Fruit fly (Drosophila melanogaster) whole organism, embryonic: ENCODE measurements around the gene Gyf.

Experiments used
- Blimp-1 ChIP-seq: fragments of 200-800 bp; sonication (Bioruptor generic); optimal IDR thresholded peaks from 3 replicates; lab custom pipeline; 2018; ENCODE audit warnings: missing biosample characterization, missing genetic modification characterization, mild to moderate bottlenecking, moderate library complexity, missing genetic modification reagents
- CG11560 ChIP-seq: fragments of 200-800 bp; sonication (Bioruptor generic); IDR thresholded peaks from 3 replicates; pipeline ENCODE4 v1.3.6; 2022; ENCODE audit warnings: missing biosample characterization, missing genetic modification characterization
- CG11723 ChIP-seq: fragments of 200-800 bp; sonication (Bioruptor generic); optimal IDR thresholded peaks from 2 replicates; lab custom pipeline; 2017; ENCODE audit warnings: missing biosample characterization, mild to moderate bottlenecking, missing genetic modification characterization
- CG1233 ChIP-seq: fragments of 200-800 bp; sonication (Bioruptor generic); optimal IDR thresholded peaks from 4 replicates; lab custom pipeline; 2018; ENCODE audit warnings: missing biosample characterization, mild to moderate bottlenecking, missing genetic modification characterization
- CG13424 ChIP-seq: fragments of 200-800 bp; sonication (Bioruptor generic); optimal IDR thresholded peaks from 2 replicates; lab custom pipeline; 2019; ENCODE audit warnings: missing biosample characterization, mild to moderate bottlenecking, missing genetic modification characterization, moderate library complexity
- CG14860 ChIP-seq: fragments of 200-800 bp; sonication (Bioruptor generic); IDR thresholded peaks from 3 replicates; pipeline ENCODE4 v1.3.6; 2022; ENCODE audit warnings: missing biosample characterization, missing genetic modification characterization; ENCODE audit not compliant: partially characterized antibody
- CG15479 ChIP-seq: fragments of 200-800 bp; sonication (Bioruptor generic); optimal IDR thresholded peaks from 3 replicates; lab custom pipeline; 2019; ENCODE audit warnings: missing biosample characterization, mild to moderate bottlenecking, missing genetic modification characterization, moderate library complexity
- CG15514 ChIP-seq: fragments of 200-800 bp; sonication (Bioruptor generic); optimal IDR thresholded peaks from 3 replicates; lab custom pipeline; 2017; ENCODE audit warnings: missing biosample characterization, missing genetic modification characterization, mild to moderate bottlenecking, moderate library complexity, missing genetic modification reagents
- CG15696 ChIP-seq: fragments of 200-800 bp; sonication (Bioruptor generic); optimal IDR thresholded peaks from 2 replicates; lab custom pipeline; 2019; ENCODE audit warnings: missing biosample characterization, mild to moderate bottlenecking, missing genetic modification characterization, moderate library complexity
- CG17568 ChIP-seq: fragments of 200-800 bp; sonication (Bioruptor generic); optimal IDR thresholded peaks from 2 replicates; lab custom pipeline; 2018; ENCODE audit warnings: missing biosample characterization, mild to moderate bottlenecking, missing genetic modification characterization, moderate library complexity
- CG17802 ChIP-seq: fragments of 200-800 bp; sonication (Bioruptor generic); optimal IDR thresholded peaks from 2 replicates; lab custom pipeline; 2018; ENCODE audit warnings: missing biosample characterization, mild to moderate bottlenecking, missing genetic modification characterization, moderate library complexity
- CG2116 ChIP-seq: fragments of 200-800 bp; sonication (Bioruptor generic); optimal IDR thresholded peaks from 3 replicates; lab custom pipeline; 2018; ENCODE audit warnings: missing biosample characterization, mild to moderate bottlenecking, missing genetic modification characterization
- CG2712 ChIP-seq: fragments of 200-800 bp; optimal IDR thresholded peaks from 3 replicates; lab custom pipeline; 2019; ENCODE audit warnings: missing biosample characterization, mild to moderate bottlenecking, missing genetic modification characterization, moderate library complexity
- CG2889 ChIP-seq: fragments of 200-800 bp; sonication (Bioruptor generic); IDR thresholded peaks from 3 replicates; pipeline ENCODE4 v1.3.6; 2022; ENCODE audit warnings: missing biosample characterization, missing genetic modification characterization
- CG3281 ChIP-seq: fragments of 200-800 bp; sonication (Bioruptor generic); optimal IDR thresholded peaks from 3 replicates; lab custom pipeline; 2017; ENCODE audit warnings: missing biosample characterization, mild to moderate bottlenecking, missing genetic modification characterization
- CG5180 ChIP-seq: fragments of 200-800 bp; sonication (Bioruptor generic); optimal IDR thresholded peaks from 3 replicates; lab custom pipeline; 2017; ENCODE audit warnings: missing biosample characterization, missing genetic modification characterization, mild to moderate bottlenecking, moderate library complexity, missing genetic modification reagents
- CG7271 ChIP-seq: fragments of 200-800 bp; sonication (Bioruptor generic); optimal IDR thresholded peaks from 2 replicates; lab custom pipeline; 2018; ENCODE audit warnings: missing biosample characterization, mild to moderate bottlenecking, missing genetic modification characterization, moderate library complexity
- D19A ChIP-seq: fragments of 200-800 bp; optimal IDR thresholded peaks from 3 replicates; lab custom pipeline; 2019; ENCODE audit warnings: missing biosample characterization, mild to moderate bottlenecking, missing genetic modification characterization, moderate library complexity
- Drgx ChIP-seq: fragments of 200-800 bp; sonication (Bioruptor generic); IDR thresholded peaks from 2 replicates; pipeline ENCODE4 v1.3.6; 2022; ENCODE audit warnings: missing biosample characterization, missing genetic modification characterization
- E2f2 ChIP-seq: fragments of 200-800 bp; sonication (Bioruptor generic); IDR thresholded peaks from 2 replicates; pipeline ENCODE4 v1.3.6; 2022; ENCODE audit warnings: missing biosample characterization, missing genetic modification characterization
- Ets65A ChIP-seq: fragments of 200-800 bp; sonication (Bioruptor generic); peaks from one replicate; lab custom pipeline; 2016; ENCODE audit warnings: missing biosample characterization, missing genetic modification characterization
- HLH4C ChIP-seq: fragments of 200-800 bp; sonication (Bioruptor generic); IDR thresholded peaks from 3 replicates; pipeline ENCODE4 v1.3.6; 2022; ENCODE audit warnings: missing biosample characterization, missing genetic modification characterization; ENCODE audit not compliant: partially characterized antibody
- HmgZ ChIP-seq: fragments of 200-800 bp; sonication (Bioruptor generic); optimal IDR thresholded peaks from 2 replicates; lab custom pipeline; 2018; ENCODE audit warnings: missing biosample characterization, mild to moderate bottlenecking, missing genetic modification characterization
- MESR4 ChIP-seq: fragments of 200-800 bp; sonication (Bioruptor generic); optimal IDR thresholded peaks from 2 replicates; lab custom pipeline; 2018; ENCODE audit warnings: missing biosample characterization, mild to moderate bottlenecking, missing genetic modification characterization, moderate library complexity
- Optix ChIP-seq: fragments of 200-800 bp; sonication (Bioruptor generic); IDR thresholded peaks from 3 replicates; pipeline ENCODE4 v1.3.6; 2022; ENCODE audit warnings: missing biosample characterization, missing genetic modification characterization
- Scr ChIP-seq: fragments of 200-800 bp; sonication (Bioruptor generic); IDR thresholded peaks from 2 replicates; pipeline ENCODE4 v1.3.6; 2022; ENCODE audit warnings: missing biosample characterization, missing genetic modification characterization; ENCODE audit not compliant: partially characterized antibody
- Side ChIP-seq: fragments of 200-800 bp; sonication (Bioruptor generic); optimal IDR thresholded peaks from 2 replicates; lab custom pipeline; 2016; ENCODE audit warnings: missing biosample characterization, missing genetic modification characterization
- Sin3A ChIP-seq: fragments of >200 bp; optimal IDR thresholded peaks from 2 replicates; lab custom pipeline; 2018
- Usf ChIP-seq: fragments of 200-800 bp; sonication (Bioruptor generic); optimal IDR thresholded peaks from 2 replicates; lab custom pipeline; 2017; ENCODE audit warnings: missing genotype, missing biosample characterization, missing genetic modification characterization
- YL-1 ChIP-seq: fragments of 200-800 bp; sonication (Bioruptor generic); optimal IDR thresholded peaks from 3 replicates; lab custom pipeline; 2017; ENCODE audit warnings: missing biosample characterization, mild to moderate bottlenecking, missing genetic modification characterization
- ato ChIP-seq: fragments of 200-800 bp; sonication (Bioruptor generic); IDR thresholded peaks from 2 replicates; pipeline ENCODE4 v1.3.6; 2022; ENCODE audit warnings: missing biosample characterization, missing genetic modification characterization; ENCODE audit not compliant: partially characterized antibody
- az2 ChIP-seq: fragments of 200-800 bp; sonication (Bioruptor generic); optimal IDR thresholded peaks from 3 replicates; lab custom pipeline; 2016; ENCODE audit warnings: missing biosample characterization, missing genetic modification characterization
- caup ChIP-seq: fragments of 200-800 bp; sonication (Bioruptor generic); optimal IDR thresholded peaks from 3 replicates; lab custom pipeline; 2017; ENCODE audit warnings: missing biosample characterization, mild to moderate bottlenecking, missing genetic modification characterization, moderate library complexity; ENCODE audit not compliant: severe bottlenecking
- chinmo ChIP-seq: fragments of 200-800 bp; sonication (Bioruptor generic); IDR thresholded peaks from 4 replicates; pipeline ENCODE4 v1.3.6; 2022; ENCODE audit warnings: missing biosample characterization, missing genetic modification characterization; ENCODE audit not compliant: partially characterized antibody
- eve ChIP-seq, 2 experiments: fragments of >200 bp; optimal IDR thresholded peaks; 2 replicates each; lab custom pipeline; 2017; ENCODE audit warnings: missing biosample characterization in 2 of 2, missing genetic modification characterization in 2 of 2
- fru ChIP-seq: fragments of >200 bp; optimal IDR thresholded peaks from 2 replicates; lab custom pipeline; 2017
- gfzf ChIP-seq: fragments of 200-800 bp; sonication (Bioruptor generic); optimal IDR thresholded peaks from 2 replicates; lab custom pipeline; 2016; ENCODE audit warnings: missing biosample characterization, mild to moderate bottlenecking, missing genetic modification characterization, moderate library complexity
- kah ChIP-seq: fragments of 200-800 bp; sonication (Bioruptor generic); optimal IDR thresholded peaks from 2 replicates; lab custom pipeline; 2018; ENCODE audit warnings: missing biosample characterization, mild to moderate bottlenecking, missing genetic modification characterization
- pb ChIP-seq: fragments of 200-800 bp; sonication (Bioruptor generic); optimal IDR thresholded peaks from 3 replicates; lab custom pipeline; 2016; ENCODE audit warnings: missing biosample characterization, missing genetic modification characterization
- pfk ChIP-seq: fragments of 200-800 bp; sonication (Bioruptor generic); optimal IDR thresholded peaks from 2 replicates; lab custom pipeline; 2018; ENCODE audit warnings: missing biosample characterization, mild to moderate bottlenecking, missing genetic modification characterization, moderate library complexity
- row ChIP-seq: fragments of 200-800 bp; sonication (Bioruptor generic); IDR thresholded peaks from 3 replicates; pipeline ENCODE4 v1.3.6; 2022; ENCODE audit warnings: missing biosample characterization, missing genetic modification characterization
- sens ChIP-seq: fragments of 200-800 bp; sonication (Bioruptor generic); peaks from one replicate; lab custom pipeline; 2016; ENCODE audit warnings: missing biosample characterization, missing genetic modification characterization
- slbo ChIP-seq: fragments of 200-800 bp; sonication (Bioruptor generic); IDR thresholded peaks from 2 replicates; pipeline ENCODE4 v1.3.6; 2022; ENCODE audit warnings: missing biosample characterization, missing genetic modification characterization
- sob ChIP-seq: fragments of 200-800 bp; sonication (Bioruptor generic); IDR thresholded peaks from 2 replicates; pipeline ENCODE4 v1.3.6; 2022; ENCODE audit warnings: missing biosample characterization, missing genetic modification characterization
- tio ChIP-seq: fragments of 200-800 bp; sonication (Bioruptor generic); optimal IDR thresholded peaks from 2 replicates; lab custom pipeline; 2017; ENCODE audit warnings: missing biosample characterization, missing genetic modification characterization, inconsistent platforms
- tx ChIP-seq: fragments of 200-800 bp; sonication (Bioruptor generic); optimal IDR thresholded peaks from 2 replicates; lab custom pipeline; 2016; ENCODE audit warnings: missing biosample characterization, missing genetic modification characterization
- vfl ChIP-seq: fragments of 200-800 bp; sonication (Bioruptor generic); optimal IDR thresholded peaks from 2 replicates; lab custom pipeline; 2016; ENCODE audit warnings: missing biosample characterization, missing genetic modification characterization
- vvl ChIP-seq: fragments of 200-800 bp; sonication (Bioruptor generic); IDR thresholded peaks from 2 replicates; pipeline ENCODE4 v1.3.6; 2022; ENCODE audit warnings: missing biosample characterization, missing genetic modification characterization

Gene Gyf

DNA sequence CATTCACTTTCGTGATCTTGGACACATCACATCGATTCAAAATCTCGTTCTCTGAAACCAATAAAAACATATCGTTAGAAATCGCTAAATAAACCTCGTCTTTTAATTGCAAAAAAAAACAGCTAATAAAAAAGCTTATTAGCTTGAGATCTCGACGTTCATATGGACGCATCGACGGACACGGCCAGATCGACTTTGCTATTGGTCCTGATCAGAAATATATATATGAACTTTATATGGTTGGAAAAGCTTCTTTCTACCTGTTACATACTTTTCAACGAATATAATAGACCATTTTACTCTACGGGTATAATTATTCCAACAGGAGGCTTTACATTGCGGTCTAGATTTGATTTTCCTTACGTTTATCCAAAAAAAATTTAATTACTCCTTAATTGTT, 42.3 kb upstream of the Gyf start:
- TF ChIP-seq pfk (GFP tag; lab: Kevin White, UChicago) (no peak), HLH4C (GFP tag; lab: Robert Waterston, UW) (no peak), chinmo (GFP tag; lab: Robert Waterston, UW) (no peak), CG1233 (GFP tag; lab: Kevin White, UChicago) (no peak), CG14860 (GFP tag; lab: Robert Waterston, UW) (no peak), pb (GFP tag; lab: Kevin White, UChicago) (no peak), az2 (GFP tag; lab: Kevin White, UChicago) (no peak), kah (GFP tag; lab: Kevin White, UChicago) (no peak), MESR4 (GFP tag; lab: Kevin White, UChicago) (no peak), tio (GFP tag; lab: Kevin White, UChicago) (no peak), CG2712 (no peak), E2f2 (GFP tag; lab: Robert Waterston, UW) (no peak), HmgZ (tag; lab: Kevin White, UChicago) (no peak), Optix (GFP tag; lab: Robert Waterston, UW) (no peak)

DNA sequence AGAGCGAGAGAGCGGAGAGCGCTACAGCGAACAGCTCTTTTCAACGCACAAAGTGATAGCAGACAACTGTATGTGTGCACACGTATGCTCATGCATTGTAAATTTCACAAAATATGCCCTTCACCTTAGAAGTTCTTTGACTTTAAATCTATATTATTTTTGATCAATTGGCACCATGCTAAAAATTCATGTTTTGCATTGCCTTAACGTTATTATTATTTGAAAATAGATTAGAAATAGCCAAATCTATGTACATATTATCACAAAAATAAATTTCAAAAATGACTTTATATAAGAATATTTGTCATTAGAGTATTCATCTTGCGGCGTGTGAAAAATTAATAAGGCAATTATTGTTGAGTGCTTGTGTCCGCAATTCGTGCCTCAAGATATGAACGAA, 41.2 kb upstream of the Gyf start:
- TF ChIP-seq row (GFP tag; lab: Robert Waterston, UW) (peak; percentile 78; the same call in 2 of the 3 replicates), D19A (tag; lab: Kevin White, UChicago) (peak; percentile 73)

DNA sequence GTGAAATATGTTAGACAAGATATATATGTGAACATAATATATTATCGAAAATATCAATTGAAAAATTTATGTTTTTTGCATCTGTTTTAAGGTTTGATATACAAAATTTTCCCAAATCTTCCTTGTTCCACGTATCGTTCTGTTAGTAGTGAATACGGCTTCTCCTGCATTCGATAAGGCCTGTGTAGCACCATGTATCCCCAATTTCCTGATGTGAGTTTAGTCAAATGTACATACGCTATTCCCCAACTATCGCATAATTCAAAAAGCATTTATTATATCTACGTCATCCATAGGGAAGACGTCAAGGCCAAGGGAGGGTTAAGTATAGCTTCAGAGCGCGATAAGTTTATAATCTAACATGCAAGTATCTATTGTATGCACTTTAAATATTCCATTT, 37.8 kb upstream of the Gyf start:
- TF ChIP-seq pfk (GFP tag; lab: Kevin White, UChicago) (peak; percentile 73), Sin3A (lab: Kevin White, UChicago) (no peak), YL-1 (GFP tag; lab: Kevin White, UChicago) (peak; percentile 0), sob (GFP tag; lab: Robert Waterston, UW) (no peak), CG7271 (no peak), Ets65A (GFP tag; lab: Kevin White, UChicago) (no peak), CG3281 (GFP tag; lab: Kevin White, UChicago) (no peak), Usf (GFP tag; lab: Kevin White, UChicago) (no peak), vvl (GFP tag; lab: Robert Waterston, UW) (no peak), CG17802 (tag; lab: Kevin White, UChicago) (peak; percentile 99), CG17568 (no peak), tx (no peak), CG15514 (GFP tag; lab: Kevin White, UChicago) (peak; percentile 96), CG13424 (tag; lab: Kevin White, UChicago) (no peak), Blimp-1 (GFP tag; lab: Kevin White, UChicago) (no peak), Scr (GFP tag; lab: Robert Waterston, UW) (peak; percentile 64), slbo (GFP tag; lab: Robert Waterston, UW) (no peak), gfzf (peak; percentile 10), sens (GFP tag; lab: Kevin White, UChicago) (no peak), CG5180 (GFP tag; lab: Kevin White, UChicago) (no peak), fru (lab: Kevin White, UChicago) (no peak), CG2889 (GFP tag; lab: Robert Waterston, UW) (no peak), CG15479 (GFP tag; lab: Kevin White, UChicago) (no peak), eve (GFP tag; optimal IDR thresholded peaks at IDR 0.05; lab: Kevin White, UChicago) (peak in 1 of 2 experiments; percentile 4), CG2116 (GFP tag; lab: Kevin White, UChicago) (peak; percentile 19), pb (GFP tag; lab: Kevin White, UChicago) (no peak), ato (GFP tag; lab: Robert Waterston, UW) (no peak), Drgx (GFP tag; lab: Robert Waterston, UW) (no peak), caup (no peak), CG15696 (tag; lab: Kevin White, UChicago) (no peak), CG11723 (GFP tag; lab: Kevin White, UChicago) (peak; percentile 72), vfl (GFP tag; lab: Kevin White, UChicago) (no peak), CG11560 (tag; lab: Robert Waterston, UW) (no peak), Side (no peak)
